Worm (Caenorhabditis elegans) whole organism, young adult: ENCODE measurements around the gene Y38H6C.4.
A peak's percentile ranks its signal among the peaks of the same experiment; 100 is the strongest.
"Not testable (repeated sequence)": the region's sequence is repeated elsewhere in the genome, so short reads cannot be mapped to it uniquely, and the experiment has no call there.

Experiments
- B0019.2 ChIP-seq: fragments of 200-800 bp; sonication (Bioruptor generic); conservative IDR thresholded peaks from 2 replicates; pipeline ENCODE4 v1.3.6; 2022; ENCODE audit warnings: missing genetic modification reagents, missing genetic modification characterization, missing compliant biosample characterization
- B0035.1 ChIP-seq: sonication (generic microtip); optimal IDR thresholded peaks from 2 replicates; lab custom pipeline; 2016; ENCODE audit warnings: missing genetic modification characterization, mild to moderate bottlenecking, missing compliant biosample characterization, missing genotype, missing genetic modification reagents
- D2030.7 ChIP-seq: fragments of 200-800 bp; sonication (Bioruptor generic); IDR thresholded peaks from 2 replicates; pipeline ENCODE4 v1.3.6; 2022; ENCODE audit warnings: missing genetic modification reagents, missing genetic modification characterization, missing compliant biosample characterization
- F10E7.11 ChIP-seq: sonication (generic microtip); optimal IDR thresholded peaks from 2 replicates; lab custom pipeline; 2017; ENCODE audit warnings: mild to moderate bottlenecking, missing genetic modification characterization, moderate library complexity, missing compliant biosample characterization
- F33H1.4 ChIP-seq: fragments of 200-800 bp; sonication (Bioruptor generic); IDR thresholded peaks from 2 replicates; pipeline ENCODE4 v1.3.6; 2022; ENCODE audit warnings: missing genetic modification reagents, missing genetic modification characterization, missing compliant biosample characterization
- F49E8.2 ChIP-seq: sonication (generic microtip); optimal IDR thresholded peaks from 3 replicates; lab custom pipeline; 2017; ENCODE audit warnings: missing genetic modification characterization, mild to moderate bottlenecking, missing compliant biosample characterization, antibody characterized with exemption, moderate library complexity; ENCODE audit not compliant: insufficient read depth
- F55B11.4 ChIP-seq: sonication (generic microtip); optimal IDR thresholded peaks from 2 replicates; lab custom pipeline; 2016; ENCODE audit warnings: missing compliant biosample characterization, missing genetic modification characterization, borderline replicate concordance; ENCODE audit not compliant: insufficient read depth
- F57C9.4 ChIP-seq: sonication (generic microtip); optimal IDR thresholded peaks from 2 replicates; lab custom pipeline; 2017; ENCODE audit warnings: mild to moderate bottlenecking, missing genetic modification characterization, missing compliant biosample characterization
- K11D2.4 ChIP-seq: fragments of 200-800 bp; sonication (Bioruptor generic); IDR thresholded peaks from 2 replicates; pipeline ENCODE4 v1.3.6; 2022; ENCODE audit warnings: missing genetic modification reagents, missing genetic modification characterization, missing compliant biosample characterization
- Y53G8AR.9 ChIP-seq: fragments of 200-800 bp; sonication (Bioruptor generic); conservative IDR thresholded peaks from 2 replicates; pipeline ENCODE4 v1.3.6; 2022; ENCODE audit warnings: missing genetic modification reagents, missing genetic modification characterization, missing compliant biosample characterization
- akir-1 ChIP-seq: fragments of 200-800 bp; sonication (Bioruptor generic); optimal IDR thresholded peaks from 2 replicates; lab custom pipeline; 2018; ENCODE audit warnings: mild to moderate bottlenecking, missing genetic modification characterization, moderate library complexity, missing compliant biosample characterization
- attf-3 ChIP-seq: fragments of 200-800 bp; sonication (Bioruptor generic); conservative IDR thresholded peaks from 2 replicates; pipeline ENCODE4 v1.3.6; 2022; ENCODE audit warnings: missing genetic modification reagents, missing genetic modification characterization, missing compliant biosample characterization
- attf-6 ChIP-seq: fragments of 200-800 bp; sonication (Bioruptor generic); IDR thresholded peaks from 2 replicates; pipeline ENCODE4 v1.3.6; 2022; ENCODE audit warnings: missing genetic modification reagents, missing genetic modification characterization, missing compliant biosample characterization
- bed-1 ChIP-seq: fragments of 200-800 bp; sonication (Bioruptor generic); IDR thresholded peaks from 2 replicates; pipeline ENCODE4 v1.3.6; 2022; ENCODE audit warnings: missing genetic modification reagents, missing genetic modification characterization, missing compliant biosample characterization
- ccch-3 ChIP-seq: fragments of 200-800 bp; sonication (Bioruptor generic); optimal IDR thresholded peaks from 2 replicates; lab custom pipeline; 2018; ENCODE audit warnings: mild to moderate bottlenecking, missing genetic modification characterization, missing compliant biosample characterization
- cebp-1 ChIP-seq, 2 experiments: fragments of 200-800 bp in 1 of 2; sonication (Bioruptor generic) in 1 of 2; sonication (generic microtip) in 1 of 2; IDR thresholded peaks in 1 of 2; optimal IDR thresholded peaks in 1 of 2; 2 replicates each; pipeline versions ENCODE4 v1.3.6 to Lab custom; 2017 to 2022; ENCODE audit warnings: missing compliant biosample characterization in 2 of 2, missing genetic modification characterization in 2 of 2, mild to moderate bottlenecking in 1 of 2, missing genetic modification reagents in 1 of 2, moderate library complexity in 1 of 2
- ceh-58 ChIP-seq: fragments of 200-800 bp; sonication (Bioruptor generic); IDR thresholded peaks from 2 replicates; pipeline ENCODE4 v1.3.6; 2022; ENCODE audit warnings: missing genetic modification characterization, missing compliant biosample characterization
- dox-1 ChIP-seq: fragments of 200-800 bp; sonication (Bioruptor generic); IDR thresholded peaks from 2 replicates; pipeline ENCODE4 v1.3.6; 2022; ENCODE audit warnings: missing genetic modification reagents, missing genetic modification characterization, missing compliant biosample characterization
- dpff-1 ChIP-seq: sonication (generic microtip); optimal IDR thresholded peaks from 2 replicates; lab custom pipeline; 2017; ENCODE audit warnings: mild to moderate bottlenecking, missing genetic modification characterization, missing compliant biosample characterization
- dpl-1 ChIP-seq: fragments of 150-350 bp; optimal IDR thresholded peaks from 2 replicates; lab custom pipeline; 2014; ENCODE audit warnings: missing biosample characterization, missing genetic modification reagents, missing genetic modification characterization
- egrh-3 ChIP-seq: fragments of 200-800 bp; sonication (Bioruptor generic); IDR thresholded peaks from 2 replicates; pipeline ENCODE4 v1.3.6; 2022; ENCODE audit warnings: missing genetic modification reagents, missing genetic modification characterization, missing compliant biosample characterization
- him-1 ChIP-seq: sonication (generic microtip); optimal IDR thresholded peaks from 2 replicates; lab custom pipeline; 2016; ENCODE audit warnings: missing genotype, missing genetic modification reagents, missing genetic modification characterization, missing compliant biosample characterization
- let-526 ChIP-seq: fragments of 200-800 bp; sonication (Bioruptor generic); IDR thresholded peaks from 2 replicates; pipeline ENCODE4 v1.3.6; 2022; ENCODE audit warnings: missing genetic modification reagents, missing genetic modification characterization, missing compliant biosample characterization
- lsl-1 ChIP-seq: fragments of 200-800 bp; sonication (Bioruptor generic); optimal IDR thresholded peaks from 2 replicates; lab custom pipeline; 2018; ENCODE audit warnings: mild to moderate bottlenecking, missing genetic modification characterization, moderate library complexity, missing compliant biosample characterization
- lsy-27 ChIP-seq: sonication (generic microtip); optimal IDR thresholded peaks from 2 replicates; lab custom pipeline; 2017; ENCODE audit warnings: missing genetic modification characterization, mild to moderate bottlenecking, missing compliant biosample characterization, antibody characterized with exemption, missing genotype, borderline replicate concordance; ENCODE audit not compliant: insufficient read depth
- madf-6 ChIP-seq: fragments of 200-800 bp; sonication (Bioruptor generic); IDR thresholded peaks from 2 replicates; pipeline ENCODE4 v1.3.6; 2022; ENCODE audit warnings: missing genetic modification reagents, missing genetic modification characterization, missing compliant biosample characterization
- mcd-1 ChIP-seq: fragments of 200-800 bp; sonication (Bioruptor generic); IDR thresholded peaks from 2 replicates; pipeline ENCODE4 v1.3.6; 2022; ENCODE audit warnings: missing genetic modification reagents, missing genetic modification characterization, missing compliant biosample characterization
- nhr-120 ChIP-seq: fragments of 200-800 bp; sonication (Bioruptor generic); IDR thresholded peaks from 2 replicates; pipeline ENCODE4 v1.3.6; 2022; ENCODE audit warnings: missing genetic modification characterization, missing compliant biosample characterization
- nhr-80 ChIP-seq: sonication (generic microtip); optimal IDR thresholded peaks from 2 replicates; lab custom pipeline; 2016; ENCODE audit warnings: missing genetic modification characterization, missing compliant biosample characterization
- sptf-2 ChIP-seq: fragments of 200-800 bp; sonication (Bioruptor generic); optimal IDR thresholded peaks from 2 replicates; lab custom pipeline; 2018; ENCODE audit warnings: mild to moderate bottlenecking, missing genetic modification characterization, missing compliant biosample characterization
- tlf-1 ChIP-seq: fragments of 200-800 bp; sonication (Bioruptor generic); optimal IDR thresholded peaks from 2 replicates; lab custom pipeline; 2018; ENCODE audit warnings: mild to moderate bottlenecking, missing genetic modification characterization, missing compliant biosample characterization
- zfh-2 ChIP-seq: fragments of 200-800 bp; sonication (Bioruptor generic); conservative IDR thresholded peaks from 2 replicates; pipeline ENCODE4 v1.3.6; 2022; ENCODE audit warnings: missing genetic modification reagents, missing genetic modification characterization, missing compliant biosample characterization
- ztf-26 ChIP-seq: sonication (generic microtip); optimal IDR thresholded peaks from 2 replicates; lab custom pipeline; 2017; ENCODE audit warnings: missing genetic modification characterization, missing compliant biosample characterization
- ztf-6 ChIP-seq: fragments of 200-800 bp; sonication (Bioruptor generic); IDR thresholded peaks from 2 replicates; pipeline ENCODE4 v1.3.6; 2022; ENCODE audit warnings: missing genetic modification reagents, missing genetic modification characterization, missing compliant biosample characterization

Gene Y38H6C.4

ce11 chrV:20517005-20517404, 12.1 kb upstream of the Y38H6C.4 start:
- no peak for TF ChIP-seq F10E7.11 (tag; lab: Kevin White, UChicago)
- no peak for TF ChIP-seq nhr-80 (tag; lab: Kevin White, UChicago)
- TF ChIP-seq dpl-1 = no peak
- TF ChIP-seq lsy-27 = no peak
- TF ChIP-seq sptf-2 (GFP tag; lab: Kevin White, UChicago) = no peak
- TF ChIP-seq zfh-2 (GFP tag; lab: Robert Waterston, UW) = peak; percentile 36; the same call in 1 of the 2 replicates
- no peak for TF ChIP-seq lsl-1 (GFP tag; lab: Kevin White, UChicago)

- TF ChIP-seq Y53G8AR.9 = no peak
- no peak for TF ChIP-seq F49E8.2 (tag; lab: Kevin White, UChicago)
- TF ChIP-seq mcd-1 (GFP tag; lab: Robert Waterston, UW) = no peak
- TF ChIP-seq F55B11.4 = no peak
Measured at ce11 chrV:20514483-20514882, 9.6 kb upstream of the Y38H6C.4 start.

ce11 chrV:20513661-20514060, 8.8 kb upstream of the Y38H6C.4 start, which contains the start of gene Y38H6C.8:
Y38H6C.8 (plus strand) TSS chrV:20513961.
- TF ChIP-seq akir-1 (GFP tag; lab: Kevin White, UChicago); B0035.1 (tag; lab: Kevin White, UChicago); bed-1 (GFP tag; lab: Robert Waterston, UW): not testable (repeated sequence)

- TF ChIP-seq F55B11.4 = no peak
- no peak for TF ChIP-seq dpff-1 (tag; lab: Kevin White, UChicago)
- TF ChIP-seq K11D2.4 (GFP tag; lab: Robert Waterston, UW) = no peak
- TF ChIP-seq attf-3 (GFP tag; lab: Robert Waterston, UW) = no peak
- TF ChIP-seq dox-1 = no peak
- no peak for TF ChIP-seq D2030.7 (GFP tag; lab: Robert Waterston, UW)
- TF ChIP-seq ceh-58 (GFP tag; lab: Robert Waterston, UW) = no peak
- no peak for TF ChIP-seq ztf-26 (tag; lab: Kevin White, UChicago)
- TF ChIP-seq F33H1.4 = no peak
- TF ChIP-seq madf-6 (GFP tag; lab: Robert Waterston, UW) = no peak
- 0 out of 2 replicates have a peak, but pooled peaks have one; percentile 46 for TF ChIP-seq nhr-120 (GFP tag; lab: Robert Waterston, UW)
- peak; percentile 56; the same call in 1 of the 2 replicates for TF ChIP-seq zfh-2 (GFP tag; lab: Robert Waterston, UW)
- TF ChIP-seq cebp-1 (GFP tag; IDR thresholded peaks at IDR 0.05; lab: Robert Waterston, UW) = no peak
- no peak for TF ChIP-seq cebp-1 (tag; optimal IDR thresholded peaks at IDR 0.05; lab: Kevin White, UChicago)
- TF ChIP-seq tlf-1 = no peak
Measured at ce11 chrV:20509427-20509826, 4.5 kb upstream of the Y38H6C.4 start.

ce11 chrV:20506542-20506941, 1.6 kb upstream of the Y38H6C.4 start:
- TF ChIP-seq ztf-6 (GFP tag; lab: Robert Waterston, UW) (no peak), attf-6 (GFP tag; lab: Robert Waterston, UW) (no peak), F57C9.4 (tag; lab: Kevin White, UChicago) (no peak), egrh-3 (GFP tag; lab: Robert Waterston, UW) (peak; percentile 21; the same call in 1 of the 2 replicates), B0019.2 (no peak), zfh-2 (GFP tag; lab: Robert Waterston, UW) (peak; percentile 67; the same call in 1 of the 2 replicates), let-526 (no peak), him-1 (tag; lab: Kevin White, UChicago) (no peak), ccch-3 (GFP tag; lab: Kevin White, UChicago) (no peak), attf-3 (GFP tag; lab: Robert Waterston, UW) (no peak)
